Fruit fly (Drosophila melanogaster) whole organism, adult: ENCODE measurements around the gene CG7275.
A peak's percentile ranks its signal among the peaks of the same experiment; 100 is the strongest.

Experiments
- CG11617 ChIP-seq: fragments of 200-800 bp; sonication (Bioruptor generic); optimal IDR thresholded peaks from 2 replicates; lab custom pipeline; 2017; ENCODE audit warnings: mild to moderate bottlenecking, missing biosample characterization, missing genetic modification reagents, missing genetic modification characterization
- CG12768 ChIP-seq: fragments of 200-800 bp; sonication (Bioruptor generic); optimal IDR thresholded peaks from 2 replicates; lab custom pipeline; 2017; ENCODE audit warnings: missing biosample characterization, missing genetic modification characterization, mild to moderate bottlenecking, moderate library complexity, missing genetic modification reagents
- CG14711 ChIP-seq: fragments of 200-800 bp; sonication (Bioruptor generic); optimal IDR thresholded peaks from 2 replicates; lab custom pipeline; 2018; ENCODE audit warnings: missing biosample characterization, mild to moderate bottlenecking, missing genetic modification characterization, moderate library complexity
- CG1620 ChIP-seq: fragments of 200-800 bp; sonication (Bioruptor generic); optimal IDR thresholded peaks from 2 replicates; lab custom pipeline; 2016; ENCODE audit warnings: missing biosample characterization, missing genetic modification characterization
- CG33017 ChIP-seq: fragments of 200-800 bp; sonication (Bioruptor generic); optimal IDR thresholded peaks from 2 replicates; lab custom pipeline; 2018; ENCODE audit warnings: missing biosample characterization, mild to moderate bottlenecking, missing genetic modification characterization, moderate library complexity
- CG5204 ChIP-seq: fragments of 200-800 bp; sonication (Bioruptor generic); optimal IDR thresholded peaks from 2 replicates; lab custom pipeline; 2016; ENCODE audit warnings: missing biosample characterization, missing genetic modification characterization
- CG7045 ChIP-seq: fragments of 200-800 bp; sonication (Bioruptor generic); optimal IDR thresholded peaks from 2 replicates; lab custom pipeline; 2017; ENCODE audit warnings: missing biosample characterization, mild to moderate bottlenecking, missing genetic modification characterization
- CG7101 ChIP-seq: fragments of 200-800 bp; sonication (Bioruptor generic); optimal IDR thresholded peaks from 2 replicates; lab custom pipeline; 2018; ENCODE audit warnings: missing biosample characterization, mild to moderate bottlenecking, missing genetic modification characterization, moderate library complexity
- Clk ChIP-seq: fragments of 200-800 bp; sonication (Bioruptor generic); optimal IDR thresholded peaks from 2 replicates; lab custom pipeline; 2017; ENCODE audit warnings: missing biosample characterization, missing genetic modification characterization
- Crg-1 ChIP-seq: fragments of 200-800 bp; sonication (Bioruptor generic); optimal IDR thresholded peaks from 2 replicates; lab custom pipeline; 2016; ENCODE audit warnings: missing biosample characterization, missing genetic modification characterization
- Hr96 ChIP-seq: fragments of 200-800 bp; sonication (Bioruptor generic); optimal IDR thresholded peaks from 2 replicates; lab custom pipeline; 2016; ENCODE audit warnings: missing biosample characterization, missing genetic modification characterization
- Mnt ChIP-seq: fragments of 200-800 bp; sonication (Bioruptor generic); optimal IDR thresholded peaks from 2 replicates; lab custom pipeline; 2016; ENCODE audit warnings: missing biosample characterization, mild to moderate bottlenecking, missing genetic modification characterization
- bab1 ChIP-seq: fragments of 200-800 bp; sonication (Bioruptor generic); optimal IDR thresholded peaks from 3 replicates; lab custom pipeline; 2019; ENCODE audit warnings: missing biosample characterization, mild to moderate bottlenecking, missing genetic modification characterization, moderate library complexity
- cic ChIP-seq: fragments of 200-800 bp; sonication (Bioruptor generic); optimal IDR thresholded peaks from 2 replicates; lab custom pipeline; 2017; ENCODE audit warnings: missing biosample characterization, mild to moderate bottlenecking, missing genetic modification characterization, moderate library complexity
- cnc ChIP-seq, 2 experiments: fragments of >200 bp; optimal IDR thresholded peaks; 2 replicates each; lab custom pipeline; 2017
- kay ChIP-seq: fragments of 200-800 bp; sonication (Bioruptor generic); peaks from one replicate; lab custom pipeline; 2016; ENCODE audit warnings: missing biosample characterization, missing genetic modification characterization, borderline replicate concordance
- ovo ChIP-seq: fragments of 200-800 bp; sonication (Bioruptor generic); optimal IDR thresholded peaks from 2 replicates; lab custom pipeline; 2016; ENCODE audit warnings: missing biosample characterization, missing genetic modification characterization
- pad ChIP-seq: fragments of 200-800 bp; sonication (Bioruptor generic); optimal IDR thresholded peaks from 3 replicates; lab custom pipeline; 2017; ENCODE audit warnings: missing biosample characterization, missing genetic modification characterization, mild to moderate bottlenecking, moderate library complexity, missing genetic modification reagents
- tj ChIP-seq: fragments of 200-800 bp; sonication (Bioruptor generic); optimal IDR thresholded peaks from 3 replicates; lab custom pipeline; 2017; ENCODE audit warnings: missing biosample characterization, mild to moderate bottlenecking, missing genetic modification characterization, moderate library complexity
- toe ChIP-seq: fragments of 200-800 bp; sonication (Bioruptor generic); optimal IDR thresholded peaks from 2 replicates; lab custom pipeline; 2016; ENCODE audit warnings: missing biosample characterization, missing genetic modification characterization

CG7275 gene

dm6 chr3L:15535800-15536225 is 37.1 kb downstream of the CG7275 start:
- TF ChIP-seq toe (GFP tag; lab: Kevin White, UChicago) = no peak
- TF ChIP-seq kay (GFP tag; lab: Kevin White, UChicago) = no peak
- TF ChIP-seq Crg-1 (GFP tag; lab: Kevin White, UChicago) = no peak
- TF ChIP-seq tj (GFP tag; lab: Kevin White, UChicago) = no peak
- TF ChIP-seq CG12768 (GFP tag; lab: Kevin White, UChicago) = no peak
- TF ChIP-seq cnc (optimal IDR thresholded peaks at IDR 0.05; lab: Kevin White, UChicago) = no peak
- TF ChIP-seq Clk (GFP tag; lab: Kevin White, UChicago) = no peak
- TF ChIP-seq pad (GFP tag; lab: Kevin White, UChicago) = peak; percentile 92

dm6 chr3L:15536550-15536949 is 37.8 kb downstream of the CG7275 start:
- TF ChIP-seq CG5204 (GFP tag; lab: Kevin White, UChicago) (no peak), kay (GFP tag; lab: Kevin White, UChicago) (peak; percentile 38)

dm6 chr3L:15537916-15538581 is 39.3 kb downstream of the CG7275 start:
- TF ChIP-seq CG33017 (tag; lab: Kevin White, UChicago) (peak; percentile 43), cic (peak; percentile 58), CG1620 (GFP tag; lab: Kevin White, UChicago) (no peak), Mnt (GFP tag; lab: Kevin White, UChicago) (peak; percentile 57), CG7101 (tag; lab: Kevin White, UChicago) (peak; percentile 49), CG14711 (tag; lab: Kevin White, UChicago) (peak; percentile 65), CG11617 (peak; percentile 74), ovo (no peak), CG5204 (GFP tag; lab: Kevin White, UChicago) (peak; percentile 63), cnc (optimal IDR thresholded peaks at IDR 0.05; lab: Kevin White, UChicago) (no peak), CG7045 (GFP tag; lab: Kevin White, UChicago) (peak; percentile 28), CG12768 (GFP tag; lab: Kevin White, UChicago) (peak; percentile 6), Crg-1 (GFP tag; lab: Kevin White, UChicago) (peak; percentile 13), kay (GFP tag; lab: Kevin White, UChicago) (no peak), pad (GFP tag; lab: Kevin White, UChicago) (peak; percentile 48), bab1 (GFP tag; lab: Kevin White, UChicago) (no peak), tj (GFP tag; lab: Kevin White, UChicago) (peak; percentile 77), Hr96 (GFP tag; lab: Kevin White, UChicago) (peak; percentile 41), toe (GFP tag; lab: Kevin White, UChicago) (peak; percentile 50), Clk (GFP tag; lab: Kevin White, UChicago) (no peak)

- peak; percentile 60 for TF ChIP-seq kay (GFP tag; lab: Kevin White, UChicago)
- no peak for TF ChIP-seq CG7101 (tag; lab: Kevin White, UChicago)
- TF ChIP-seq cic = peak; percentile 63
Observed at dm6 chr3L:15538582-15539490, 40.1 kb downstream of the CG7275 start.

- TF ChIP-seq tj (GFP tag; lab: Kevin White, UChicago) = peak; percentile 97
- TF ChIP-seq CG33017 (tag; lab: Kevin White, UChicago) = no peak
Observed at dm6 chr3L:15539903-15540409, 41.2 kb downstream of the CG7275 start.

- TF ChIP-seq CG5204 (GFP tag; lab: Kevin White, UChicago) (no peak), Mnt (GFP tag; lab: Kevin White, UChicago) (no peak), CG1620 (GFP tag; lab: Kevin White, UChicago) (no peak), CG33017 (tag; lab: Kevin White, UChicago) (no peak), pad (GFP tag; lab: Kevin White, UChicago) (no peak), CG7101 (tag; lab: Kevin White, UChicago) (no peak)
Observed at dm6 chr3L:15540682-15541081, 41.9 kb downstream of the CG7275 start.

- TF ChIP-seq CG5204 (GFP tag; lab: Kevin White, UChicago) (no peak), CG12768 (GFP tag; lab: Kevin White, UChicago) (no peak), CG33017 (tag; lab: Kevin White, UChicago) (no peak), Clk (GFP tag; lab: Kevin White, UChicago) (no peak), ovo (no peak), toe (GFP tag; lab: Kevin White, UChicago) (no peak), Mnt (GFP tag; lab: Kevin White, UChicago) (no peak), cnc (optimal IDR thresholded peaks at IDR 0.05; lab: Kevin White, UChicago) (no peak), pad (GFP tag; lab: Kevin White, UChicago) (no peak), tj (GFP tag; lab: Kevin White, UChicago) (no peak), CG11617 (no peak), Hr96 (GFP tag; lab: Kevin White, UChicago) (no peak), kay (GFP tag; lab: Kevin White, UChicago) (no peak), CG1620 (GFP tag; lab: Kevin White, UChicago) (no peak), bab1 (GFP tag; lab: Kevin White, UChicago) (no peak), Crg-1 (GFP tag; lab: Kevin White, UChicago) (no peak), CG7045 (GFP tag; lab: Kevin White, UChicago) (no peak), CG7101 (tag; lab: Kevin White, UChicago) (no peak), cic (no peak), CG14711 (tag; lab: Kevin White, UChicago) (no peak)
Observed at dm6 chr3L:15541281-15541680, 42.5 kb downstream of the CG7275 start.
